Fruit fly (Drosophila melanogaster): ENCODE results near the gene Drice.

The Drice gene

dm6 chr3R:29794161-29794882 is 5.1 kb upstream of the Drice start, which contains the start of gene sro:
Gene sro (plus strand): TSS chr3R:29794597.
- TF ChIP-seq CG10348 (GFP tag; IDR thresholded peaks at IDR 0.05): no peak
- no peak for TF ChIP-seq D1 (tag; optimal IDR thresholded peaks at IDR 0.05)
- no peak for TF ChIP-seq fd96Ca (GFP tag; IDR thresholded peaks at IDR 0.05)
- TF ChIP-seq CG12605 (GFP tag; IDR thresholded peaks at IDR 0.05): no peak
- no peak for TF ChIP-seq CG17806 (tag; optimal IDR thresholded peaks at IDR 0.05)
- peak; percentile 86 for TF ChIP-seq CG8159 (tag; optimal IDR thresholded peaks at IDR 0.05)

DNA sequence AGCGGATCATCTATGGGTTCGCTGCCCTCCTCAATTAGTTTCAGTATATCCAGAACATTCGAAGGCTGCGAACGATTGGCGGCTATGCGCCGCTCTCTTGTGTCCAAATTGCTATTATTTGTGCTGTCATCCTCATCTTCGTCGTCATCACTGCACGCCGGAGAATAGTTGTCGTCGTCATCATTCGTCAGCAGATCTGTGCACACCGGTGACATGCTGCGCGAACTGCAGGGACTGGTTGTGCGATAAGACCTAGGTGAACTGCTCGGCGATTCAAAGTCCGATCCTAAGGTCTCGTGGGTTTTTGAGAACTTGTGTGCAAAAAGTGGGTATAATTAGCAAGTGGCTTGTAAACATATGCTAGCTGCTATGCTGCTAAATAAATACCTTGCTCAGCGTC is 2.3 kb upstream of the Drice start:
- no peak for TF ChIP-seq CG8301 (tag; optimal IDR thresholded peaks at IDR 0.05)
- TF ChIP-seq CG10348 (GFP tag; IDR thresholded peaks at IDR 0.05): no peak
- no peak for TF ChIP-seq CG15710 (tag; optimal IDR thresholded peaks at IDR 0.05)

- TF ChIP-seq gl (tag; optimal IDR thresholded peaks at IDR 0.05): no peak
- TF ChIP-seq fd96Ca (GFP tag; IDR thresholded peaks at IDR 0.05): no peak
- TF ChIP-seq rn (GFP tag; IDR thresholded peaks at IDR 0.05): no peak
- no peak for TF ChIP-seq Pif1A (GFP tag; optimal IDR thresholded peaks at IDR 0.05)
- TF ChIP-seq CG12605 (GFP tag; IDR thresholded peaks at IDR 0.05): no peak
- no peak for TF ChIP-seq CG17806 (tag; optimal IDR thresholded peaks at IDR 0.05)
- no peak for TF ChIP-seq CG9948 (tag; optimal IDR thresholded peaks at IDR 0.05)
- no peak for TF ChIP-seq Snoo (tag; optimal IDR thresholded peaks at IDR 0.05)
- no peak for TF ChIP-seq CG13204 (GFP tag; optimal IDR thresholded peaks at IDR 0.05)
- no peak for TF ChIP-seq CG15710 (tag; optimal IDR thresholded peaks at IDR 0.05)
- no peak for TF ChIP-seq CG10348 (GFP tag; IDR thresholded peaks at IDR 0.05)
- TF ChIP-seq Ets98B (GFP tag; IDR thresholded peaks at IDR 0.05): no peak
- TF ChIP-seq EcR (GFP tag; optimal IDR thresholded peaks at IDR 0.05): no peak
- no peak for TF ChIP-seq CG14655 (GFP tag; optimal IDR thresholded peaks at IDR 0.05)
- no peak for TF ChIP-seq CG8159 (tag; optimal IDR thresholded peaks at IDR 0.05)
- TF ChIP-seq CG8301 (tag; optimal IDR thresholded peaks at IDR 0.05): no peak
- TF ChIP-seq CG32121 (GFP tag; IDR thresholded peaks at IDR 0.05): no peak
- no peak for TF ChIP-seq Pif1B (GFP tag; optimal IDR thresholded peaks at IDR 0.05)
- no peak for TF ChIP-seq CG34367 (tag; optimal IDR thresholded peaks at IDR 0.05)
Measured at dm6 chr3R:29799681-29800028, 197 bp downstream of the Drice start.

DNA sequence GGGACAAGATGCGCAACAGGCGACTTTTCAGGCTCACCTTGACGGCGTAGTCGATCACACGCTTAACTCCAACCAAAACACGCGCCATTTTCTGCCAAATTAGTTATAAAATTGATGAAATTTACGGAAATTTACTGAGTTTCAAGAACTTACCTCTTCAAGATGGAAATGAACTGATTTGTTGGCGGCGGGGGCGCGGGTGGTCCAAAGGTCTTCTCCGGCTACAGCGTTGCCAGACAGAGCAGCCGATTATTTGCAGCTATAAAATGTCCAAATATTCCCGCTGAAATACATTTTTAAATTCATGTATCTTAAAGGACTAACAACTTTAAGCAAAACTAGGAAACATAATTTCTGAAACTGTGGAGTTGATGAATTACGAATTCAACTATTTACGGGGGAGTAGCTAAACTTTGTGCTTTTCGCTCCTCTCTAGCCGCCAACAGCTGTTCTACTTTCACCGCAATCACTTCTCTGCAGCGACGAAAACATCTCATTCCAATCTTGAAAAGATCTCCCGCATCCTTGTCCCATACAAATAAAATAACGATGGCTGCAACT is 3.4 kb downstream of the Drice start, which contains the start of the genes Etfb and CG7789:
Gene Etfb, minus strand, starts transcription at position 193 of the 561 bp plus-strand sequence.
Gene CG7789, plus strand, starts transcription at position 444 of the 561 bp plus-strand sequence.
- TF ChIP-seq CG14655 (GFP tag; optimal IDR thresholded peaks at IDR 0.05) (peak; percentile 95), CG15710 (tag; optimal IDR thresholded peaks at IDR 0.05) (peak; percentile 92), CG9948 (tag; optimal IDR thresholded peaks at IDR 0.05) (peak; percentile 71), rn (GFP tag; IDR thresholded peaks at IDR 0.05) (peak; percentile 88), CG17806 (tag; optimal IDR thresholded peaks at IDR 0.05) (peak; percentile 69), CG10348 (GFP tag; IDR thresholded peaks at IDR 0.05) (peak; percentile 61), Pif1A (GFP tag; optimal IDR thresholded peaks at IDR 0.05) (no peak), EcR (GFP tag; optimal IDR thresholded peaks at IDR 0.05) (no peak), Pif1B (GFP tag; optimal IDR thresholded peaks at IDR 0.05) (no peak), CG34367 (tag; optimal IDR thresholded peaks at IDR 0.05) (peak; percentile 93), Snoo (tag; optimal IDR thresholded peaks at IDR 0.05) (peak; percentile 92), CG8159 (tag; optimal IDR thresholded peaks at IDR 0.05) (peak; percentile 82), CG4496 (GFP tag; IDR thresholded peaks at IDR 0.05) (peak; percentile 96), D1 (tag; optimal IDR thresholded peaks at IDR 0.05) (no peak), Ets98B (GFP tag; IDR thresholded peaks at IDR 0.05) (peak; percentile 93), CG13204 (GFP tag; optimal IDR thresholded peaks at IDR 0.05) (no peak), CG8301 (tag; optimal IDR thresholded peaks at IDR 0.05) (peak; percentile 86), gl (tag; optimal IDR thresholded peaks at IDR 0.05) (peak; percentile 97), CG32121 (GFP tag; IDR thresholded peaks at IDR 0.05) (peak; percentile 95), CG12605 (GFP tag; IDR thresholded peaks at IDR 0.05) (peak; percentile 93), fd96Ca (GFP tag; IDR thresholded peaks at IDR 0.05) (peak; percentile 96)

dm6 chr3R:29806682-29807393 is 7.4 kb downstream of the Drice start, which contains the start of the genes ca and ncd:
Gene ca (plus strand): TSS chr3R:29806811.
Gene ncd (minus strand): TSS chr3R:29807127.
- TF ChIP-seq CG9948 (tag; optimal IDR thresholded peaks at IDR 0.05): no peak
- TF ChIP-seq Pif1A (GFP tag; optimal IDR thresholded peaks at IDR 0.05): no peak
- no peak for TF ChIP-seq D1 (tag; optimal IDR thresholded peaks at IDR 0.05)
- no peak for TF ChIP-seq CG17806 (tag; optimal IDR thresholded peaks at IDR 0.05)
- TF ChIP-seq CG32121 (GFP tag; IDR thresholded peaks at IDR 0.05): no peak
- TF ChIP-seq CG13204 (GFP tag; optimal IDR thresholded peaks at IDR 0.05): no peak
- no peak for TF ChIP-seq gl (tag; optimal IDR thresholded peaks at IDR 0.05)

DNA sequence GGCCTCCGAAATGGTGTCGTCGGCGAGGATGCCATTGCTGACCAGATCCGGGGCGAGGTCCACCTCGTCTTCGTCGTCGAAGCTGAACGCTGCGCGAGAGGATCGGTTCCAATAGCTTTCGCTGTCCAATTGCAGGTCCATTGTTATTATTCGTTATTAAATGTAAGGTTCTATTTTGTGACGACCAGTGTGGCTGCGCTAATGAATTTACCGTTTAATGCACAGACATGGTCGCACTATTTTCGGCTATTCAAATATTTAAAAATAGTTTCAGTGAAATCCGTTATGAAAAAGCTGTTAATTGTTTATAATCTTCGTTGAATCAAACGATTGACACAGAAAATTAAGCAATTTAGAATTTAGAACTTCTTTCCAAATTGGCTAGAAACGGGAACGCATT is 16.8 kb downstream of the Drice start, which contains the start of gene Vps16B:
Gene Vps16B, minus strand, starts transcription at position 186 of the 400 bp plus-strand sequence.
- TF ChIP-seq CG34367 (tag; optimal IDR thresholded peaks at IDR 0.05) (no peak), EcR (GFP tag; optimal IDR thresholded peaks at IDR 0.05) (no peak), D1 (tag; optimal IDR thresholded peaks at IDR 0.05) (no peak), CG9948 (tag; optimal IDR thresholded peaks at IDR 0.05) (no peak), CG13204 (GFP tag; optimal IDR thresholded peaks at IDR 0.05) (no peak), Pif1B (GFP tag; optimal IDR thresholded peaks at IDR 0.05) (no peak), CG15710 (tag; optimal IDR thresholded peaks at IDR 0.05) (no peak), Ets98B (GFP tag; IDR thresholded peaks at IDR 0.05) (no peak), rn (GFP tag; IDR thresholded peaks at IDR 0.05) (no peak)

All from whole organism, pupa.